Fruit fly (Drosophila melanogaster): ENCODE data around the gene CG43061.

The CG43061 gene

dm6 chr3R:8027203-8027688 is 22.2 kb upstream of the CG43061 start:
- peak; percentile 76 for TF ChIP-seq pdm3 (GFP tag; optimal IDR thresholded peaks at IDR 0.05)
- peak; percentile 80 for TF ChIP-seq lz (GFP tag; optimal IDR thresholded peaks at IDR 0.05)
- peak; percentile 89 for TF ChIP-seq OdsH (GFP tag; optimal IDR thresholded peaks at IDR 0.05)
- TF ChIP-seq Sox15 (GFP tag; optimal IDR thresholded peaks at IDR 0.05) = peak; percentile 78
- TF ChIP-seq eg (GFP tag; IDR thresholded peaks at IDR 0.05) = peak; percentile 53; the same call in 2 of the 3 replicates
- peak; percentile 85 for TF ChIP-seq dsx (GFP tag; optimal IDR thresholded peaks at IDR 0.05; ENCODE audit: poor library complexity, severe bottlenecking)
- peak; percentile 89 for TF ChIP-seq CG6276 (GFP tag; optimal IDR thresholded peaks at IDR 0.05)
- TF ChIP-seq Met (GFP tag; optimal IDR thresholded peaks at IDR 0.05) = peak; percentile 51
- peak; percentile 95 for TF ChIP-seq Eip78C (GFP tag)
- peak; percentile 93 for TF ChIP-seq CG8119 (GFP tag; IDR thresholded peaks at IDR 0.05)
- peak; percentile 64 for TF ChIP-seq CG31627 (GFP tag; optimal IDR thresholded peaks at IDR 0.05)
- TF ChIP-seq ss (GFP tag; optimal IDR thresholded peaks at IDR 0.05) = peak; percentile 85 to 94
- peak; percentile 88 for TF ChIP-seq CG15336 (GFP tag; IDR thresholded peaks at IDR 0.05)
- TF ChIP-seq topi (GFP tag; optimal IDR thresholded peaks at IDR 0.05) = no peak
- TF ChIP-seq Sox14 (GFP tag; optimal IDR thresholded peaks at IDR 0.05) = peak; percentile 77
- peak; percentile 25 for TF ChIP-seq cyc (GFP tag; optimal IDR thresholded peaks at IDR 0.05)
- no peak for TF ChIP-seq Smox (GFP tag; optimal IDR thresholded peaks at IDR 0.05)
- peak; percentile 91 for TF ChIP-seq esn (GFP tag; optimal IDR thresholded peaks at IDR 0.05)
- peak; percentile 91 for TF ChIP-seq CG16779 (tag; optimal IDR thresholded peaks at IDR 0.05)
- TF ChIP-seq CG3032 (tag; optimal IDR thresholded peaks at IDR 0.05) = peak; percentile 80
- peak; percentile 82 for TF ChIP-seq CG9139 (GFP tag; optimal IDR thresholded peaks at IDR 0.05)
- peak; percentile 44 for TF ChIP-seq CG1621 (tag; optimal IDR thresholded peaks at IDR 0.05)
- peak; percentile 83 for TF ChIP-seq Ets96B (tag; optimal IDR thresholded peaks at IDR 0.05)
- peak; percentile 74 for TF ChIP-seq CG6854 (GFP tag; optimal IDR thresholded peaks at IDR 0.05)
- peak; percentile 74 for TF ChIP-seq spab (GFP tag; optimal IDR thresholded peaks at IDR 0.05)
- peak; percentile 83 for TF ChIP-seq Sox102F (GFP tag; optimal IDR thresholded peaks at IDR 0.05)
- TF ChIP-seq dac (GFP tag; optimal IDR thresholded peaks at IDR 0.05) = peak; percentile 66
- TF ChIP-seq CG8319 (GFP tag; optimal IDR thresholded peaks at IDR 0.05) = peak; percentile 12
- TF ChIP-seq vri (GFP tag; optimal IDR thresholded peaks at IDR 0.05) = peak; percentile 65
- peak; percentile 94 for TF ChIP-seq CG8632 (GFP tag; optimal IDR thresholded peaks at IDR 0.05)
- peak; percentile 92 for TF ChIP-seq CG10631 (GFP tag; optimal IDR thresholded peaks at IDR 0.05)
- peak; percentile 77 for TF ChIP-seq Eip75B (GFP tag; optimal IDR thresholded peaks at IDR 0.05)
- TF ChIP-seq Ets21C (GFP tag; optimal IDR thresholded peaks at IDR 0.05) = no peak
- TF ChIP-seq Hr39 (GFP tag; optimal IDR thresholded peaks at IDR 0.05) = peak; percentile 63
- TF ChIP-seq fd85E (GFP tag; optimal IDR thresholded peaks at IDR 0.05) = peak; percentile 54
- peak; percentile 88 for TF ChIP-seq svp (GFP tag)
- TF ChIP-seq acj6 (GFP tag; optimal IDR thresholded peaks at IDR 0.05) = peak; percentile 85
- peak; percentile 42 for TF ChIP-seq Eip93F (GFP tag; optimal IDR thresholded peaks at IDR 0.05)
- peak; percentile 42 for TF ChIP-seq CG11762 (GFP tag; optimal IDR thresholded peaks at IDR 0.05; ENCODE audit: insufficient read depth)
- peak; percentile 97 for TF ChIP-seq CG32006 (GFP tag; optimal IDR thresholded peaks at IDR 0.05)
- peak; percentile 50 for TF ChIP-seq fd59A (GFP tag; optimal IDR thresholded peaks at IDR 0.05)
- peak; percentile 64 for TF ChIP-seq Blimp-1 (GFP tag; optimal IDR thresholded peaks at IDR 0.05)
- TF ChIP-seq Lpt (GFP tag; optimal IDR thresholded peaks at IDR 0.05) = peak; percentile 74
- peak; percentile 87 for TF ChIP-seq CG6792 (GFP tag; optimal IDR thresholded peaks at IDR 0.05)
- peak; percentile 52; the same call in 1 of the 2 replicates for TF ChIP-seq CG11294 (GFP tag; IDR thresholded peaks at IDR 0.05)
- TF ChIP-seq CG11902 (GFP tag; optimal IDR thresholded peaks at IDR 0.05) = peak; percentile 55
- TF ChIP-seq CG4318 (GFP tag; optimal IDR thresholded peaks at IDR 0.05) = peak; percentile 89
- TF ChIP-seq CG10669 (GFP tag; optimal IDR thresholded peaks at IDR 0.05) = peak; percentile 76
- TF ChIP-seq achi (GFP tag; optimal IDR thresholded peaks at IDR 0.05) = peak; percentile 92
- peak; percentile 75 for TF ChIP-seq CG6163 (GFP tag; IDR thresholded peaks at IDR 0.05)
- TF ChIP-seq Gug (GFP tag; IDR thresholded peaks at IDR 0.05) = peak; percentile 39; the same call in 1 of the 2 replicates
